Fruit fly (Drosophila melanogaster): ENCODE data around the gene jagn.

DNA sequence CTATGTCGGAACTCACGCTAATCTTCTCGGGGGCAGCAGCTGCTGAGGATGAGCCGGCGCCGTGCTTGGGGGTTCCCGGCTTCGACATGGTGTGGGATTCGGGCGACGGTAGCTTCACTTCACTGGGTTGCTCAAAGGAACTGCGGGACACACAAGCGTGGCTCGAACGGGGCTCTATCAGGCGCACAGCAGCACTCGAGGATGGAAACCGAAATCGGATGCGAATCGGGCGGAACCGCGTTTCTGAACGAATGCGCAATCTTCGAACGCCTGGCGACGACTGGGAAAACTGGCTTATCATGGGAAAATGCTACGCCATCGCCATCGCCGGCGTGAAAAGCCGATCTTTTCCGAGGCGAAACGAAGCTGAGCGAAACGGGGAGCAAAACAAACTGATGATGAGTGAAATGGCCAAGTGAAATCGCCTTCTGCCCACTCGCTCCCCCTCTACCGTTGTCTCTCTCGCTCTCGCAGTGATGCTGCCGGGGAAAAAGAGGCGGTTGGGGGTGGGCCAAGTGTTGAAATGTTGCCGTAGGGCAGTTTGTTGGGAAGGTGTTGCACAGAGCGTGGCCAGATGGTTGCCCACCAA, 7.4 kb upstream of the jagn start:
- TF ChIP-seq toe (GFP tag; optimal IDR thresholded peaks at IDR 0.05) (no peak), CG14711 (tag; optimal IDR thresholded peaks at IDR 0.05) (no peak), CG5204 (GFP tag; optimal IDR thresholded peaks at IDR 0.05) (no peak), Crg-1 (GFP tag; optimal IDR thresholded peaks at IDR 0.05) (no peak), cnc (optimal IDR thresholded peaks at IDR 0.05) (no peak), kay (GFP tag; ENCODE audit: borderline replicate concordance) (no peak), Clk (GFP tag; optimal IDR thresholded peaks at IDR 0.05) (no peak), ovo (GFP tag; optimal IDR thresholded peaks at IDR 0.05) (no peak), CG7045 (GFP tag; optimal IDR thresholded peaks at IDR 0.05) (no peak), cic (GFP tag; optimal IDR thresholded peaks at IDR 0.05) (no peak), CG7101 (tag; optimal IDR thresholded peaks at IDR 0.05) (no peak)

Measured in whole organism, adult.